Worm (Caenorhabditis elegans): ENCODE results near the gene msp-31.

DNA sequence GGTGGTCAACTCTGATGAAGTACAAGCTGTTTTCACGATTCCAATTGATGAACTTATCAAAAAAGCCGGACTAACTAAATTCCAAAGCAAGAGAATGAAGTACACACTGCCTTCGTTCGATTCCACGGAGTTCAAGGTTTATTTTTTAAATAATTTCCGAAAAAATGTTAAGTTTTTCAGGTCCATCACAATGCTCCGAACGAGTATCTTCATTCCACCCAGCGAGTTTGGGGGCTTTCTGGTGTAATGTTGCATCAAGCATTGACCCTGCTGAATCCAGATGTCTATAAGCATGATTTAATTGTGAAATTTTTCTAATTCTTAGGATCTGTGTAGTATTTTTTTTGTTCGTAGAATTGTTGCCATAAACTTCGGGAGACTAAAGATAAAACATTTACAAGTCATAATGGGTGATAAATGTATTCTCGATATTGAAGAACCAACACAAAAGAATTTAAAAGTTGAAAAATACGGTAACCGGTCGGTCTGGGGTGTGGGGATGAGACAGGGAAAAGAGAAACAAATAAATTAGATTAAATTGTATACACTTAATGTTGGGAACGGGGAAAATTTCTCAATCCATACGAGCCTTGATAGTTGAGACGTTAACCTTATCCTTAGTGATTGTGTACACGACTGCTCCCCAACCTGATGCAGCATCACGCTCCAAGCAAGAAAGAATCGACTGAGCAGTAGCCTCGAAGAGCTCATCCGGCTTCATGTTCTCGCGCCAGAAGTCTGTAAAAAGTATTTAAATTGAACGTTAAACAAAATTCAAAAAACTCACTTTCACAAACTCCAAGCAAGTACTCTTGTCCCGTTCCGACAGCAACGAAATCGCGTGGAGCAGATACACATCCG is 38.0 kb upstream of the msp-31 start:
- TF ChIP-seq repo-1 (tag; optimal IDR thresholded peaks at IDR 0.05), result no peak
- TF ChIP-seq lin-35 (GFP tag; optimal IDR thresholded peaks at IDR 0.05), result no peak
- TF ChIP-seq egl-18 (GFP tag; IDR thresholded peaks at IDR 0.05), result no peak
- TF ChIP-seq gei-17 (GFP tag; optimal IDR thresholded peaks at IDR 0.05), result no peak
- TF ChIP-seq lin-40 (tag; optimal IDR thresholded peaks at IDR 0.05), result no peak
- TF ChIP-seq lsy-27 (tag; optimal IDR thresholded peaks at IDR 0.05; ENCODE audit: borderline replicate concordance, insufficient read depth), result no peak
- no peak for TF ChIP-seq mcd-1 (GFP tag; IDR thresholded peaks at IDR 0.05)
- no peak for TF ChIP-seq sea-2 (GFP tag; IDR thresholded peaks at IDR 0.05)
- TF ChIP-seq T26A5.8 (tag; optimal IDR thresholded peaks at IDR 0.05), result no peak
